Worm (Caenorhabditis elegans): ENCODE data around the gene C33C12.1.
"Not testable (repeated sequence)": the region's sequence is repeated elsewhere in the genome, so short reads cannot be mapped to it uniquely, and the experiment has no call there.

The C33C12.1 gene

ce11 chrII:2197555-2198288 is at the start of gene C33C12.1:
Gene C33C12.1 (plus strand): TSS chrII:2198238.
- TF ChIP-seq W03F9.2 (tag; optimal IDR thresholded peaks at IDR 0.05) (no peak), him-1 (tag; optimal IDR thresholded peaks at IDR 0.05) (peak; percentile 7), dao-5 (tag; optimal IDR thresholded peaks at IDR 0.05) (no peak)

- TF ChIP-seq him-1 (tag; optimal IDR thresholded peaks at IDR 0.05) (no peak), dao-5 (tag; optimal IDR thresholded peaks at IDR 0.05) (no peak), W03F9.2 (tag; optimal IDR thresholded peaks at IDR 0.05) (no peak)
Measured at ce11 chrII:2150485-2150985, 47.5 kb upstream of the C33C12.1 start, which contains the start of the genes C40A11.7 and C40A11.8. Gene C40A11.7 (minus strand): TSS chrII:2150585. Gene C40A11.8 (minus strand): TSS chrII:2150935.

- TF ChIP-seq him-1 (tag; optimal IDR thresholded peaks at IDR 0.05) (no peak), dao-5 (tag; optimal IDR thresholded peaks at IDR 0.05) (no peak), W03F9.2 (tag; optimal IDR thresholded peaks at IDR 0.05) (no peak)
Measured at ce11 chrII:2152455-2152854, 45.6 kb upstream of the C33C12.1 start.

- TF ChIP-seq him-1, dao-5, W03F9.2 (tag; optimal IDR thresholded peaks at IDR 0.05): not testable (repeated sequence)
Measured at ce11 chrII:2153708-2154107, 44.3 kb upstream of the C33C12.1 start, which contains the start of gene math-18. Gene math-18 (plus strand): TSS chrII:2154008.

DNA sequence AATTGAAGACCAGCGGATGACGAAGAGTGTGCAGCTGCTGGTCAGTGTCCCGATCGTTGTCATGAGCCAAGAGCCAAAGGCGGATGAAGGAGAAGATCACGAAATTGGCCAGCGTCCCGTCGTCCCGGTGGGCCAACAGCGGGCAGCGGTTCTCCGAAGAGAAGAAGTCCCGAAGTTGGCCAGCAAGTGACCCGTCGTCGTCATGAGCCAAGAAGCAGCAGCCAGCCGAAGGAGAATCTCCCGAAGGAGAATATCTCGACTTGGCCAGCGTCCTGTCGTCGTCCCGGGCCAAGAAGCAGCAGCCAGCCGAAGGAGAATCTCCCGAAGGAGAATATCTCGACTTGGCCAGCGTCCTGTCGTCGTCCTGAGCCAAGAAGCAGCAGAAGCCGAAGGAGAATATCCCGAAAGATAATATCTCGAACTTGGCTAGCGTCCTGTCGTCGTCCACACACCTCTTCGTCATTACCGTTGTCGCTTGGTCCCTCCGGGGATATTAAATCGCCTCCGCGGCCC is 34.6 kb upstream of the C33C12.1 start, which contains the start of gene C33C12.11:
Gene C33C12.11 (minus strand): TSS at position 463 of the 513 bp plus-strand sequence.
- TF ChIP-seq dao-5, W03F9.2, him-1 (tag; optimal IDR thresholded peaks at IDR 0.05): not testable (repeated sequence)

ce11 chrII:2166376-2166775 is 31.7 kb upstream of the C33C12.1 start, which contains the start of gene C33C12.4:
Gene C33C12.4 (minus strand): TSS chrII:2166476.
- TF ChIP-seq dao-5 (tag; optimal IDR thresholded peaks at IDR 0.05), result no peak
- no peak for TF ChIP-seq W03F9.2 (tag; optimal IDR thresholded peaks at IDR 0.05)
- TF ChIP-seq him-1 (tag; optimal IDR thresholded peaks at IDR 0.05), result no peak

DNA sequence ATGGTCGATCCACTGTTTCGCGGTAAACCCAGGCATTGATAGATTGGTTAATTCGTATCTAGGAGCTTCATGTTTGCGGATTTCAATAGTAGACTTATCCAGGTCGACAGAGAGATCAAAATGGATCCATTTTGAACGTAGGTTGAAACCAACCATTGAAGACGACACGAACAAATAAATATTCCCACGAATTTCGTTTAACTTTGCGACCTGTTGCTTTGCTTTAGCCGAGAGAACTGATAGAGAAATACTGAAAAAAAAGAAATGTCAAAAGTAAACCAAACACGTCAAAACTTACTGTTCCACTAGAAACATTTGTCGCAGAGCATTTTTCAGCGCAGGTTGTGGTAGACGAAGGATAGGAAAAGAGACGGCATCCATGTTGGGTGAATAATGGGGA is 29.7 kb upstream of the C33C12.1 start, which contains the start of gene fbxb-38:
Gene fbxb-38 (minus strand): TSS at position 390 of the 400 bp plus-strand sequence.
- no peak for TF ChIP-seq W03F9.2 (tag; optimal IDR thresholded peaks at IDR 0.05)

- no peak for TF ChIP-seq him-1 (tag; optimal IDR thresholded peaks at IDR 0.05)
- no peak for TF ChIP-seq W03F9.2 (tag; optimal IDR thresholded peaks at IDR 0.05)
- TF ChIP-seq dao-5 (tag; optimal IDR thresholded peaks at IDR 0.05), result no peak
Measured at ce11 chrII:2170085-2170484, 28.0 kb upstream of the C33C12.1 start, which contains the start of gene C33C12.12. Gene C33C12.12 (minus strand): TSS chrII:2170185.

ce11 chrII:2175367-2175766 is 22.7 kb upstream of the C33C12.1 start, which contains the start of gene C33C12.7:
Gene C33C12.7 (minus strand): TSS chrII:2175467.
- TF ChIP-seq dao-5 (tag; optimal IDR thresholded peaks at IDR 0.05) (no peak), W03F9.2 (tag; optimal IDR thresholded peaks at IDR 0.05) (no peak), him-1 (tag; optimal IDR thresholded peaks at IDR 0.05) (no peak)

- TF ChIP-seq him-1 (tag; optimal IDR thresholded peaks at IDR 0.05) (no peak), W03F9.2 (tag; optimal IDR thresholded peaks at IDR 0.05) (no peak), dao-5 (tag; optimal IDR thresholded peaks at IDR 0.05) (no peak)
Measured at ce11 chrII:2176688-2177087, 21.4 kb upstream of the C33C12.1 start, which contains the start of gene gba-1. Gene gba-1 (plus strand): TSS chrII:2176741.

ce11 chrII:2177735-2178134 is 20.3 kb upstream of the C33C12.1 start:
- no peak for TF ChIP-seq dao-5 (tag; optimal IDR thresholded peaks at IDR 0.05)
- no peak for TF ChIP-seq him-1 (tag; optimal IDR thresholded peaks at IDR 0.05)

DNA sequence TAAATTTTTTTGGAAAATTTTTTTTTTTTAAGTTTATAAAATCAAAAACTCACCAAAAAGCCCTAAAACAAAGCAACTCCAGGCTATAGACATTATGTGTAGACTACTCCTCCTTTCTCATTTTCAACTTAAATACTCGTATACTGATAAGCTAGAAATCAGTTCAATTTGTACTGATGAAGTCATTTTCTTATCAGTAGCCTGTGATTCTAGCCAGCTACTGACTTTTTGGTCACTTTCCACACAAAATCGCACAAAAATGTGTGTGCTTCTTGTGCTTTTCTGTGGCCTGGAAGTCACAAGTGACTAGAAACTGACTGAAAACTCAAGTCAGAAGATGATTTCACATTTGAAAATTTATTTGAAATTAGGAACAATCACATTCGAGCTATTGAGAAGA is 11.7 kb upstream of the C33C12.1 start, which contains the start of gene gba-2:
Gene gba-2 (minus strand): TSS at position 106 of the 400 bp plus-strand sequence.
- TF ChIP-seq him-1 (tag; optimal IDR thresholded peaks at IDR 0.05), result no peak
- TF ChIP-seq dao-5 (tag; optimal IDR thresholded peaks at IDR 0.05), result no peak
- TF ChIP-seq W03F9.2 (tag; optimal IDR thresholded peaks at IDR 0.05), result no peak

ce11 chrII:2186730-2187129 is 11.3 kb upstream of the C33C12.1 start:
- TF ChIP-seq W03F9.2 (tag; optimal IDR thresholded peaks at IDR 0.05) (no peak), him-1 (tag; optimal IDR thresholded peaks at IDR 0.05) (no peak), dao-5 (tag; optimal IDR thresholded peaks at IDR 0.05) (no peak)

ce11 chrII:2189357-2189756 is 8.7 kb upstream of the C33C12.1 start, which contains the start of gene mtq-2:
Gene mtq-2 (minus strand): TSS chrII:2189457.
- TF ChIP-seq him-1 (tag; optimal IDR thresholded peaks at IDR 0.05) (no peak), dao-5 (tag; optimal IDR thresholded peaks at IDR 0.05) (no peak), W03F9.2 (tag; optimal IDR thresholded peaks at IDR 0.05) (no peak)

Measured in whole organism, L4/young adult.